Worm (Caenorhabditis elegans) whole organism, early embryonic: ENCODE data around the gene Y51H7BR.7.
"Not testable (repeated sequence)": the region's sequence is repeated elsewhere in the genome, so short reads cannot be mapped to it uniquely, and the experiment has no call there.

Experiments used
- aly-1 ChIP-seq: sonication (generic microtip); optimal IDR thresholded peaks from 2 replicates; lab custom pipeline; 2016; ENCODE audit warnings: missing genetic modification characterization, missing compliant biosample characterization
- ama-1 ChIP-seq: fragments of 150-350 bp; optimal IDR thresholded peaks from 2 replicates; lab custom pipeline; 2014
- ceh-13 ChIP-seq: fragments of 200-800 bp; sonication (Bioruptor generic); optimal IDR thresholded peaks from 2 replicates; lab custom pipeline; 2018; ENCODE audit warnings: mild to moderate bottlenecking, missing genetic modification characterization, missing compliant biosample characterization
- hmg-4 ChIP-seq: fragments of 200-800 bp; sonication (Bioruptor generic); optimal IDR thresholded peaks from 2 replicates; lab custom pipeline; 2018; ENCODE audit warnings: mild to moderate bottlenecking, missing genetic modification characterization, missing compliant biosample characterization
- tra-4 ChIP-seq: sonication (generic microtip); optimal IDR thresholded peaks from 2 replicates; lab custom pipeline; 2017; ENCODE audit warnings: missing genetic modification characterization, missing compliant biosample characterization

DNA sequence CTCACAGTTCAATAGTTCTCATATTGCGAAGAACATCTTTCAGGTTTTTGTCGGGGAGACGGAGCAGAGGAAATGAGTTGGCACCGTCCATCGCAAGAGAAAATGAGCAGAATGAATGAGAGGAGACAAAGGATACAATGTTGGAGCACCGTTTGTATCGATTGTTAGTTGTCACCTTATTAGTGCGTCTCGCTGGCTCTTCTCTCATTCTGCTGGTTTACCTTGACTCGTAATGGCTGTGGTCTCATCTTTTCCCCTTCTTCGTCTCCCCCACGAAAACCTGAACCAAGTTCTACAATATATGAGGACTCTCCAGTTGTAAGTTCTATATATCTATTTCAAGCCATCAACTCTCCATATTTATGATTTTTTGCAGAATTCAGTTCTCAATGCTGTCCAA lies 30.8 kb upstream of the Y51H7BR.7 start, which contains the start of the genes fbxb-54 and fbxb-50:
- not testable (repeated sequence) for TF ChIP-seq ama-1 (lab: Kevin White, UChicago); tra-4 (tag; lab: Kevin White, UChicago); ceh-13 (GFP tag; lab: Kevin White, UChicago); aly-1 (tag; lab: Kevin White, UChicago); hmg-4
